Fruit fly (Drosophila melanogaster): ENCODE measurements around the gene CG43084.

DNA sequence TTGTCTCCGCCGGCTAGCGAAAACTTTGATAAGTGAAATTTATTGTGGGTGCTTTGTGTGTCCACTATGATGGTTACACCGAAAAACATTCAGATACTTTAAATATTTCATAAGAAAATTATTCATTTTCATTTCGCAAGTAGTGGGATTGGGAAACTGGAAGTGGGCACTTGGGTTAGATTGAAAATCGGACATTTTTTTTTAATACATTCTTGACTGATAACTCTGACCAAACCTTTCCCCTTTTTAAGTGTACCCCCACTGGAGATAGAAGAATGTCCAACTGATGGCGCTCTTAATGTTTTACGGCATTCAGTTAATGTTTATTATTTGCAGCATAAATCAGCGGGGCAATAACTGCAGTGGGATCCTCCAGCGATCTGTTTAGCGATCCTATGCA, 27.0 kb downstream of the CG43084 start:
- TF ChIP-seq CG32121 (GFP tag; IDR thresholded peaks at IDR 0.05) (no peak), EcR (GFP tag; optimal IDR thresholded peaks at IDR 0.05) (no peak), CG4496 (GFP tag; IDR thresholded peaks at IDR 0.05) (no peak), Ets98B (GFP tag; IDR thresholded peaks at IDR 0.05) (no peak), CG14655 (GFP tag; optimal IDR thresholded peaks at IDR 0.05) (peak; percentile 1), Pif1A (GFP tag; optimal IDR thresholded peaks at IDR 0.05) (no peak), CG9948 (tag; optimal IDR thresholded peaks at IDR 0.05) (peak; percentile 20), CG8301 (tag; optimal IDR thresholded peaks at IDR 0.05) (no peak), CG34367 (tag; optimal IDR thresholded peaks at IDR 0.05) (no peak), CG15710 (tag; optimal IDR thresholded peaks at IDR 0.05) (no peak), CG13204 (GFP tag; optimal IDR thresholded peaks at IDR 0.05) (no peak), gl (tag; optimal IDR thresholded peaks at IDR 0.05) (no peak)

Measured in whole organism, pupa.